Worm (Caenorhabditis elegans) whole organism, L2 larva: ENCODE measurements around the gene tmc-1.

Experiments
- unc-39 ChIP-seq: fragments of 150-350 bp; optimal IDR thresholded peaks from 2 replicates; lab custom pipeline; 2014; ENCODE audit warnings: missing biosample characterization, missing genetic modification characterization
- unc-55 ChIP-seq: fragments of 150-350 bp; sonication (generic microtip); optimal IDR thresholded peaks from 3 replicates; lab custom pipeline; 2014; ENCODE audit warnings: missing biosample characterization, missing genetic modification reagents, missing genetic modification characterization

DNA sequence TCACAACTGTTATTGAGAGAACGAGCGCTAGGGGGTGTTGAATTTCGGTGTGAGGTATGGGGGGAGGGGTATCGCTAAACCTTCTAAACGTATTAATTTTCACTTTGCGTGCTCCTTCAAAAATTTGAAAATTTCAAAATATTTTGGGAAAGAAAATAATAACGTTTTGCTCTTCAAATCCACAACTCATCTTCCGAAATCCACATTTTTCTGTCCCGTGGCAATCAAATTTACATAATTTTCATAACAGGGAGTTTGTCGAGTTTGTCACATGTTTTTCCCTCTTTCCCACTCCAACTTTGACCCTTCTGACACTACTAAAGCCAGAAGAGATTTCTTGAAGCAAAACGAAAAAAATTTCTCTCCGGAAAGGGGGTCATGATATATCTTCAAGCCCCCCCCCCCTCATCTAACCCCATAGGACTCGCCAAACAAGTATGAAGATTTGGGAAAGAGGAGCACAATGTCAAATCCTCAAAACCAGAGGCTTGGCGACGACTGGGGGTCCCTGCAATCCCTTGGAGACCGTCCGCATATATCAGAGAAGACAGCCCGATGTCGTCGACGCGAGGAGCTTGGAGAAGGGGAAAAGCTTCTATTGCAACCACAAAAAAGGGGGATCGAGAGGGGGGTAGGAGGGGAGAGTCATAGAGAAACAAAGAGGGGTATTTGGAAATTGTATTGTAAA, 19.4 kb downstream of the tmc-1 start:
- no peak for TF ChIP-seq unc-39 (tag; lab: Kevin White, UChicago)
- no peak for TF ChIP-seq unc-55
